Fruit fly (Drosophila melanogaster) whole organism, prepupa: ENCODE measurements around the gene CG10516.

Experiments
- CG3032 ChIP-seq: fragments of 200-800 bp; optimal IDR thresholded peaks from 2 replicates; lab custom pipeline; 2019; ENCODE audit warnings: missing biosample characterization, mild to moderate bottlenecking, missing genetic modification characterization, moderate library complexity
- CG4318 ChIP-seq: fragments of 200-800 bp; sonication (Bioruptor generic); optimal IDR thresholded peaks from 3 replicates; lab custom pipeline; 2017; ENCODE audit warnings: missing biosample characterization, mild to moderate bottlenecking, missing genetic modification characterization
- Gug ChIP-seq: fragments of 200-800 bp; sonication (Bioruptor generic); IDR thresholded peaks from 2 replicates; pipeline ENCODE4 v1.3.6; 2022; ENCODE audit warnings: missing biosample characterization, missing genetic modification characterization

dm6 chr3L:15998217-15998616 is 30.2 kb downstream of the CG10516 start:
- TF ChIP-seq CG4318 (GFP tag; lab: Kevin White, UChicago) (no peak), CG3032 (tag; lab: Kevin White, UChicago) (no peak), Gug (GFP tag; lab: Robert Waterston, UW) (no peak)
